Worm (Caenorhabditis elegans): Measurements from ENCODE around the gene Y73B6BL.31.
A peak's percentile ranks its signal among the peaks of the same experiment; 100 is the strongest.

ce11 chrIV:6417612-6418011, 24.1 kb upstream of the Y73B6BL.31 start:
- TF ChIP-seq mep-1 (tag; optimal IDR thresholded peaks at IDR 0.05) (no peak), Y75B8A.6 (GFP tag; IDR thresholded peaks at IDR 0.05) (no peak), Y5F2A.4 (GFP tag; optimal IDR thresholded peaks at IDR 0.05) (no peak), sdz-12 (GFP tag; optimal IDR thresholded peaks at IDR 0.05) (no peak), ces-1 (GFP tag; optimal IDR thresholded peaks at IDR 0.05) (no peak), unc-39 (tag; optimal IDR thresholded peaks at IDR 0.05) (no peak), F26F4.8 (GFP tag; conservative IDR thresholded peaks at IDR 0.05) (no peak), F49E8.2 (tag; optimal IDR thresholded peaks at IDR 0.05; ENCODE audit: borderline replicate concordance) (peak; percentile 20), nhr-77 (tag; optimal IDR thresholded peaks at IDR 0.05) (no peak), snpc-1.2 (GFP tag; IDR thresholded peaks at IDR 0.05) (no peak), ZK546.5 (tag; optimal IDR thresholded peaks at IDR 0.05) (no peak)

All from whole organism, L4 larva.